Worm (Caenorhabditis elegans) whole organism, L3 larva: ENCODE measurements around the gene srw-112.

ENCODE experiments used
- mdl-1 ChIP-seq: fragments of 150-350 bp; optimal IDR thresholded peaks from 2 replicates; lab custom pipeline; 2014; ENCODE audit warnings: missing biosample characterization, missing genetic modification characterization
- unc-39 ChIP-seq: sonication (generic microtip); optimal IDR thresholded peaks from 4 replicates; lab custom pipeline; 2017; ENCODE audit warnings: missing biosample characterization, missing genetic modification characterization
- ztf-4 ChIP-seq: fragments of 150-350 bp; optimal IDR thresholded peaks from 2 replicates; lab custom pipeline; 2014; ENCODE audit warnings: missing biosample characterization, missing genetic modification characterization

- TF ChIP-seq unc-39 (tag; lab: Kevin White, UChicago) (no peak), mdl-1 (tag; lab: Kevin White, UChicago) (no peak), ztf-4 (tag; lab: Kevin White, UChicago) (no peak)
Measured at ce11 chrV:3038058-3038457, 32.2 kb upstream of the srw-112 start.
